Worm (Caenorhabditis elegans) whole organism, L4/young adult: ENCODE measurements around the gene K08B5.2.

Source experiments
- W03F9.2 ChIP-seq: fragments of 150-350 bp; optimal IDR thresholded peaks from 2 replicates; lab custom pipeline; 2014; ENCODE audit warnings: missing biosample characterization, missing genetic modification characterization
- dao-5 ChIP-seq: sonication (generic microtip); optimal IDR thresholded peaks from 2 replicates; lab custom pipeline; 2016; ENCODE audit warnings: missing genotype, missing genetic modification characterization, moderate library complexity, missing compliant biosample characterization

DNA sequence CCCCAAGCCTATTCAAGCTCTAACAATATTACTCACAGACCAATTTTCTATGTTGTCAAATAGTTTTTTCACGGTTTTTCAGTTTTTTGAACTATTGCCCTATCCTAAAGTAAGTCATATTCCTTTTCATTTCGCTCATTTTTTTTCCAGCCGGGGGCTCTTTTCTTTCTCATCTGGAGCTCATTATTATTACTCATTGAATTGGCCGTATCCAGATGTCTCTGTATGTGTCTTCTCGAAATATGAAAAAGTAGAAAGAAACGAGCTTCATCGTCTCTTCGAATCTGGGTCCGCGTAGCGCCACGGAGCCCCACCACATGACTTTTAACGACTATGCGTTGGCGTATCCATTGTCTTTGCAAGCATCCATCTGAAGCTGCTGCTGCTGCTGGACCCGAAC, 23.2 kb downstream of the K08B5.2 start:
- TF ChIP-seq W03F9.2, result no peak
- TF ChIP-seq dao-5 (tag; lab: Kevin White, UChicago), result no peak
